Fruit fly (Drosophila melanogaster) whole organism, adult: ENCODE data around the gene Atg12.

Experiments used
- CG12768 ChIP-seq: fragments of 200-800 bp; sonication (Bioruptor generic); optimal IDR thresholded peaks from 2 replicates; lab custom pipeline; 2017; ENCODE audit warnings: missing biosample characterization, missing genetic modification characterization, mild to moderate bottlenecking, moderate library complexity, missing genetic modification reagents
- CG14711 ChIP-seq: fragments of 200-800 bp; sonication (Bioruptor generic); optimal IDR thresholded peaks from 2 replicates; lab custom pipeline; 2018; ENCODE audit warnings: missing biosample characterization, mild to moderate bottlenecking, missing genetic modification characterization, moderate library complexity
- CG1620 ChIP-seq: fragments of 200-800 bp; sonication (Bioruptor generic); optimal IDR thresholded peaks from 2 replicates; lab custom pipeline; 2016; ENCODE audit warnings: missing biosample characterization, missing genetic modification characterization
- Hr96 ChIP-seq: fragments of 200-800 bp; sonication (Bioruptor generic); optimal IDR thresholded peaks from 2 replicates; lab custom pipeline; 2016; ENCODE audit warnings: missing biosample characterization, missing genetic modification characterization
- cic ChIP-seq: fragments of 200-800 bp; sonication (Bioruptor generic); optimal IDR thresholded peaks from 2 replicates; lab custom pipeline; 2017; ENCODE audit warnings: missing biosample characterization, mild to moderate bottlenecking, missing genetic modification characterization, moderate library complexity
- cnc ChIP-seq, 2 experiments: fragments of >200 bp; optimal IDR thresholded peaks; 2 replicates each; lab custom pipeline; 2017
- kay ChIP-seq: fragments of 200-800 bp; sonication (Bioruptor generic); peaks from one replicate; lab custom pipeline; 2016; ENCODE audit warnings: missing biosample characterization, missing genetic modification characterization, borderline replicate concordance

DNA sequence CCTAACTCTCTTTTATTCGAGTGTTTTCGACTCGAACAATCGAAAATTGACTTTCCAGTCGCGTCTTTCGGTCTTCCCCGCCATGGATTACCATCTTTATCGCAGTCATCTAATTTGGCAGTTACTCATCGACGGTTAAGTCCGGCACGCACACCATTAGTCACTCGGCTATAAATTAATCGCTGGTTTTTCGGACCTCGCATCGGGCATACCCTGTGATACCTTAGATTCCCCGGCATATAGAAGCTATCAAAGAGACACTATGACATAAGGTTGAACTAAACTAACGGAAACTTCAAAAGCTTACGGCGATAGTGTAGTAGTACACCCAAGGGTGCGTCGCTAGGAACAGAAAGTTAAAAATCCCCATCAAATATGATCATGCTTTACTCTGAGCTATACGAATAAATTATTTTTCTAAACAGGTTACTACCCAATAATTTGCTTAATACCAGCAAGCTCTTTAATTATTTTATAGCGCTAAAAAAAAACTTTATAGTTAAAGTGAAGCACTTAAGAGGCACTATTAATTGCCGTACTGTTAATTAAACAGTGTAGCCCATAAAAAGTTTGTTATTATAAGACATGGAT lies 42.2 kb downstream of the Atg12 start:
- peak; percentile 60 for TF ChIP-seq cic (GFP tag; lab: Kevin White, UChicago)
- TF ChIP-seq CG1620 (GFP tag; lab: Kevin White, UChicago), result no peak
- no peak for TF ChIP-seq kay (GFP tag; lab: Kevin White, UChicago)
- TF ChIP-seq Hr96, result no peak
- TF ChIP-seq CG14711 (tag; lab: Kevin White, UChicago), result no peak
- TF ChIP-seq CG12768 (GFP tag; lab: Kevin White, UChicago), result no peak
- TF ChIP-seq cnc (optimal IDR thresholded peaks at IDR 0.05; lab: Kevin White, UChicago), result no peak
